Worm (Caenorhabditis elegans): ENCODE results near the gene ins-37.

- no peak for TF ChIP-seq pag-3 (tag; optimal IDR thresholded peaks at IDR 0.05; ENCODE audit: borderline replicate concordance)
- no peak for TF ChIP-seq C08G9.2 (tag; optimal IDR thresholded peaks at IDR 0.05)
Measured at ce11 chrII:13841106-13841854, 5.4 kb upstream of the ins-37 start, which contains the start of gene F08G2.7.
